Worm (Caenorhabditis elegans) whole organism, L3 larva: Measurements from ENCODE around the gene D1086.2.

Experiments used
- R02D3.7 ChIP-seq: fragments of 150-350 bp; optimal IDR thresholded peaks from 2 replicates; lab custom pipeline; 2014; ENCODE audit warnings: missing biosample characterization, missing genetic modification characterization
- ama-1 ChIP-seq: fragments of 150-350 bp; optimal IDR thresholded peaks from 2 replicates; lab custom pipeline; 2018
- ceh-16 ChIP-seq: sonication (generic microtip); optimal IDR thresholded peaks from 2 replicates; lab custom pipeline; 2017; ENCODE audit warnings: missing biosample characterization, missing genetic modification characterization
- daf-12 ChIP-seq: fragments of 150-350 bp; optimal IDR thresholded peaks from 2 replicates; lab custom pipeline; 2014; ENCODE audit warnings: missing biosample characterization, missing genetic modification reagents, missing genetic modification characterization
- egl-27 ChIP-seq: sonication (generic microtip); optimal IDR thresholded peaks from 4 replicates; lab custom pipeline; 2017; ENCODE audit warnings: missing biosample characterization, missing genetic modification reagents, missing genetic modification characterization
- egl-5 ChIP-seq: fragments of 150-350 bp; optimal IDR thresholded peaks from 2 replicates; lab custom pipeline; 2017; ENCODE audit warnings: missing biosample characterization, missing genetic modification reagents, missing genetic modification characterization, inconsistent platforms
- elt-1 ChIP-seq: fragments of 150-350 bp; optimal IDR thresholded peaks from 2 replicates; lab custom pipeline; 2014; ENCODE audit warnings: missing biosample characterization, missing genetic modification characterization
- elt-2 ChIP-seq: sonication (generic microtip); optimal IDR thresholded peaks from 2 replicates; lab custom pipeline; 2016; ENCODE audit warnings: missing genetic modification reagents, mild to moderate bottlenecking, missing genetic modification characterization, missing compliant biosample characterization
- elt-3 ChIP-seq, 3 experiments: fragments of 150-350 bp in 1 of 3; sonication (generic microtip) in 2 of 3; optimal IDR thresholded peaks; 2 replicates in 2 of 3; 4 replicates in 1 of 3; lab custom pipeline; 2014 to 2017; ENCODE audit warnings: missing biosample characterization in 3 of 3, missing genetic modification characterization in 3 of 3
- fos-1 ChIP-seq: fragments of 150-350 bp; optimal IDR thresholded peaks from 2 replicates; lab custom pipeline; 2014; ENCODE audit warnings: missing biosample characterization, missing genetic modification characterization
- hmg-11 ChIP-seq: sonication (generic microtip); optimal IDR thresholded peaks from 2 replicates; lab custom pipeline; 2016; ENCODE audit warnings: missing genetic modification characterization, missing compliant biosample characterization
- lin-15B ChIP-seq: fragments of 150-350 bp; optimal IDR thresholded peaks from 2 replicates; lab custom pipeline; 2014; ENCODE audit warnings: missing biosample characterization, missing genetic modification characterization
- lin-39 ChIP-seq: fragments of 150-350 bp; optimal IDR thresholded peaks from 2 replicates; lab custom pipeline; 2018; ENCODE audit warnings: missing biosample characterization, missing genetic modification reagents, missing genetic modification characterization
- lsy-12 ChIP-seq: sonication (generic microtip); optimal IDR thresholded peaks from 2 replicates; lab custom pipeline; 2016; ENCODE audit warnings: mild to moderate bottlenecking, missing genetic modification characterization, missing compliant biosample characterization
- nfya-1 ChIP-seq: sonication (generic microtip); optimal IDR thresholded peaks from 2 replicates; lab custom pipeline; 2017; ENCODE audit warnings: missing genetic modification characterization, mild to moderate bottlenecking, missing compliant biosample characterization, antibody characterized with exemption, moderate library complexity; ENCODE audit not compliant: insufficient read depth
- nhr-12 ChIP-seq: fragments of 150-350 bp; optimal IDR thresholded peaks from 2 replicates; lab custom pipeline; 2014; ENCODE audit warnings: missing biosample characterization, missing genetic modification characterization
- nhr-25 ChIP-seq: sonication (generic microtip); optimal IDR thresholded peaks from 2 replicates; lab custom pipeline; 2017; ENCODE audit warnings: missing biosample characterization, missing genetic modification characterization
- nhr-28 ChIP-seq: fragments of 150-350 bp; optimal IDR thresholded peaks from 2 replicates; lab custom pipeline; 2014; ENCODE audit warnings: missing biosample characterization, missing genetic modification characterization
- nhr-43 ChIP-seq: sonication (generic microtip); optimal IDR thresholded peaks from 2 replicates; lab custom pipeline; 2016; ENCODE audit warnings: mild to moderate bottlenecking, missing genetic modification characterization, missing compliant biosample characterization; ENCODE audit not compliant: poor library complexity, severe bottlenecking
- nhr-76 ChIP-seq: fragments of 150-350 bp; sonication (generic microtip); optimal IDR thresholded peaks from 5 replicates; lab custom pipeline; 2014; ENCODE audit warnings: missing biosample characterization, missing genetic modification characterization
- nhr-77 ChIP-seq: fragments of 150-350 bp; optimal IDR thresholded peaks from 2 replicates; lab custom pipeline; 2014; ENCODE audit warnings: missing biosample characterization, missing genetic modification characterization
- pha-4 ChIP-seq: fragments of 150-350 bp; optimal IDR thresholded peaks from 2 replicates; lab custom pipeline; 2014; ENCODE audit warnings: missing biosample characterization, missing genetic modification reagents, missing genetic modification characterization
- pqm-1 ChIP-seq: fragments of 150-350 bp; optimal IDR thresholded peaks from 2 replicates; lab custom pipeline; 2017; ENCODE audit warnings: missing biosample characterization, missing genetic modification characterization, inconsistent platforms
- sea-2 ChIP-seq: fragments of 150-350 bp; sonication (generic microtip); optimal IDR thresholded peaks from 4 replicates; lab custom pipeline; 2014; ENCODE audit warnings: missing biosample characterization, missing genetic modification reagents, missing genetic modification characterization
- skn-1 ChIP-seq: fragments of 150-350 bp; optimal IDR thresholded peaks from 2 replicates; lab custom pipeline; 2014; ENCODE audit warnings: missing biosample characterization, missing genetic modification characterization
- tbx-2 ChIP-seq: sonication (generic microtip); optimal IDR thresholded peaks from 2 replicates; lab custom pipeline; 2016; ENCODE audit warnings: mild to moderate bottlenecking, missing genetic modification characterization, missing compliant biosample characterization
- unc-39 ChIP-seq: sonication (generic microtip); optimal IDR thresholded peaks from 4 replicates; lab custom pipeline; 2017; ENCODE audit warnings: missing biosample characterization, missing genetic modification characterization
- zag-1 ChIP-seq: fragments of 150-350 bp; optimal IDR thresholded peaks from 2 replicates; lab custom pipeline; 2014; ENCODE audit warnings: missing biosample characterization, missing genetic modification characterization

D1086.2 gene

DNA sequence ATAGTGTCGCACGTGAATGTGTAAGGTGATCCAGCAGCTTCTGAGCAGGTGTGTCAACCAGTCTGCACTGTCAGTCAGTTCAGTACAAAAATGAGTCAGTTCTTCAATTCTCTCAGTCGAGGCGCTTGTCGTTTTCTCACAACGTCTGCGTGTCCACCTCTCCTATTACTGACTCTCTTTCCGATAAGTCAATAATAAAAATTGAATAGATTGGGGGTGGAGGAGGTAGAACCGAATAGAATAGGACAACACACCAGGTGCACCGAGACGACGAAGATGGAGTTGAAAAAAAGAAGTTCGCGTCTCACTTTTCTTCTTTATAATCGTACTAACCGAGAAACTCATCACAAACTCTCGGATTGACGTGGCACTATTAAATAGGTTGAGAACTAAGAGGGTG is 29.4 kb upstream of the D1086.2 start:
- TF ChIP-seq egl-5 (tag; lab: Kevin White, UChicago) (no peak), elt-2 (peak; percentile 47), pha-4 (tag; lab: Kevin White, UChicago) (peak; percentile 72)

DNA sequence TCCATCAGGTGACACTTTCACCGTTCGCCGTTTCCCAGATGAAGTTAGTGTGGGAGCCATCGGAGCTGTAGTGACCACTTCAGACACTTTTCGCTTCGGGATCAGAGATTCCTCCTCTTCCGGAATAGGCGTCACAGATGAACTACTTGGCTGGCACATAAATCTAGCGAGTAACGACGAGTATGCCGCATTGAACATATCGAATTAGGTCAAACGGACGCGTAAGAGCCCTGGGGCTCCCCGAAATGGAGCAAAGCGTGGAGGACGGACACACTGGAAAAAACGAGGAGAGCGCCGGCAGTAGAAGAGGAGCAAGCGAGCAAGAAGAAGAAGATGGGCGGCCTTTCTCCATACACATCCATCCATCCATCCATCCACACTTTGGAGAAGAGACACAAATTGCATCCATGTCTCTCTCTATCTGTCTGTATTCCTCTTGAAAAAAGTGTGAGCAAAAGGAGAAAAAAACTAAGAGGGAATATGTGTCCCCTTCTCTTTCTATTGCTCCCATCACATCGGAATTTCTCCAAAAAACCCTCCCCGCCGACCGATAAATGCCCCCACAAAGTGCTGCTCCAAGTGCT is 28.0 kb upstream of the D1086.2 start:
- TF ChIP-seq nhr-77 (tag; lab: Kevin White, UChicago) (no peak), hmg-11 (tag; lab: Kevin White, UChicago) (peak; percentile 13), ceh-16 (tag; lab: Kevin White, UChicago) (no peak), lin-39 (tag; lab: Kevin White, UChicago) (peak; percentile 27)

DNA sequence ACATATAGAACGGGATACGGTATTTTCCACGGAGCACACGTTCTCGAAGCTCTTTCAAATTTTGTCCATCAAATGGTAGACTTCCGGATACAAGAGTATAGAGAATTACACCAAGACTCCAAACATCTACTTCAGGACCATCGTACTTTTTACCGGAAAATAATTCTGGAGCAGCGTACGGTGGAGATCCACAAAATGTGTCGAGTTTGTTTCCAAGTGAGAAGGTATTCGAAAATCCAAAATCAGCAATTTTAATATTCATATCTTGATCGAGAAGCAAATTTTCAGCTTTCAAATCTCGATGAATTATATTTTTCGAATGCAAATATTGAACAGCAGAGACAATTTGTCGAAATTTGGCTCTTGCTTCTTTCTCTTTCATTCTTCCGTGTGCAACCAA is 24.7 kb upstream of the D1086.2 start:
- TF ChIP-seq fos-1 (tag; lab: Kevin White, UChicago) (no peak), nhr-43 (no peak), elt-3 (tag; optimal IDR thresholded peaks at IDR 0.05; lab: Kevin White, UChicago) (no peak), elt-1 (tag; lab: Kevin White, UChicago) (no peak), ama-1 (lab: Kevin White, UChicago) (no peak), lsy-12 (no peak), egl-5 (tag; lab: Kevin White, UChicago) (no peak), unc-39 (no peak), skn-1 (tag; lab: Kevin White, UChicago) (no peak), nhr-25 (tag; lab: Kevin White, UChicago) (no peak)

DNA sequence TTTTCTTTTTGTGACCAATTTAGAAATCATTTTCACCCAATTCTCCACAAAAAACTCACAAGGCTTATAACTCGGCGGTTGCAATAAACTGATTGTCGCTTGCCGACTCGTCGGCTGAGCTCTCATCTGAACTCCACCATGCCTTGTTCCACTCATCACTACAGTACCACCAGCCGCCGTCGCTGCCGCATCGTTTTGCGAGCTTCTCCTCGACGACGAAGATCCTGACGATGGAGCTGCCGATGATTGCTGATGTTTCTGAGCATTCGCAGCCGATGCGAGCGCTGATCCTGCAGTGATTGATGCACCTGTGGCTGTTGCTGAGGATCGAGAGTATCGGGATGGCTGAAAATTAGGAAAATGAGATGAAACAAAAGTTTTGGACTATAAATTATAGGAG is 22.2 kb upstream of the D1086.2 start:
- TF ChIP-seq egl-27 (tag; lab: Kevin White, UChicago) = no peak
- no peak for TF ChIP-seq nhr-12 (tag; lab: Kevin White, UChicago)
- TF ChIP-seq, all 47 proteins: peak for 0

DNA sequence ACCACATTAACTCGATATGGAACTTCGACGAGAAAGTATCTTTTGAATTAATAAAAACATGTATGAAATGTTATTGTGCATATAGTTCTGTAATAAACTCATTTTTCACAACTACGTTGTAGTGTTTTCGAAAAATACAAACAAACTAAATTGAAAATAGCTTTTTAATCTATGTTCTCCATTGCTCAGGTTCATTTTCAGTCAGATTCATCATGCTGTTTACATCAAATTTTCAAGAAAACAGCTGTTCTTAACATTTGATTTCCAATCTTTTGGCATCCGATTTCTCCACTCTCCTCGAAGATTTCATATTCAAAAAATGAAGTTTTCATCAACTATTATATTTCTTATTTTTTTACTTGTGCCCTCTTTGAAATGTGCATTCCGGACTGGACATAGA is 11.6 kb upstream of the D1086.2 start, which contains the start of gene H39E23.2:
Gene H39E23.2, plus strand, starts transcription at position 301 of the 400 bp plus-strand sequence.
- no peak for TF ChIP-seq ama-1 (lab: Kevin White, UChicago)
- TF ChIP-seq nhr-76 (tag; lab: Kevin White, UChicago) = no peak
- no peak for TF ChIP-seq lin-39 (tag; lab: Kevin White, UChicago)

DNA sequence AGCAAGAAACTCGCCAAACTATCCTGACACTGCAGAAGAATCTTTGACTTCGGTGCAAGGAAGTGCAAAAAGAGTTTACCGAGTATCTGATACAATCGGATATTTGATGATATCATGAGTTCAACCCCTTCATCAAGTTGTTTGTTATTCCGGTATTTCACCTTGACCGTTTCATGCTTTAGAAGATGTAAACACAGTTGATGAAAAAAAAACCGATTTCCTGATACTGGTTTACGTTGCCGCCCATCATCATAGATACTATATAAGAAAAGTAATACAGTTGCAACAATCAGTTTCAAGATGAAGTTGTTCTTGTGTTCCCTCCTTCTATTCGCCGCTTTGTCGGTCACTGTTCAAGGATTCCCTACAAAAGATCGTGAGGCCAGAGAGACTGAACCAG is 9.0 kb upstream of the D1086.2 start, which contains the start of gene H39E23.3:
Gene H39E23.3, plus strand, starts transcription at position 301 of the 400 bp plus-strand sequence.
- no peak for TF ChIP-seq hmg-11 (tag; lab: Kevin White, UChicago)
- TF ChIP-seq pqm-1 (tag; lab: Kevin White, UChicago) = no peak
- no peak for TF ChIP-seq zag-1
- no peak for TF ChIP-seq daf-12
- TF ChIP-seq sea-2 = no peak
- TF ChIP-seq elt-3 (tag; optimal IDR thresholded peaks at IDR 0.05; lab: Kevin White, UChicago) = no peak
- no peak for TF ChIP-seq nhr-28 (tag; lab: Kevin White, UChicago)
- no peak for TF ChIP-seq tbx-2

DNA sequence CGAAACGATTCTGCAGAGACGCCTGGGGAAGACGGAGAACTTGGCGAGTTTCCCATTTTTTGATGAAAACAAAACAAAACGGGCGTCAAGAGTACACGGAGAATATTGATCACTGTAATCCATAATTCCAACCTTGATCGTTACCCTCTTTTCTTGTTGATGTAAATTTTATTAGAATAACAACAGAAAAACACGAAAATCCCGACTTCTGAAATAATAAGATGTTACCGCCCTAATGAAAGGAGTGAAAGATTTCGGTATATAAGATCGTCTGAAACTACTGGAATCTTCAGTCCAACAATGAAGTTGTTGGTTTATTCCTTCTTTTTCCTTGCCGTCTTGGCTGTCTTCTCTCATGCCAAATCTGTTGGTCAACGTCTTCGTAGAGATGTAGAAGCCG is 5.5 kb upstream of the D1086.2 start, which contains the start of gene D1086.9:
Gene D1086.9, plus strand, starts transcription at position 301 of the 400 bp plus-strand sequence.
- TF ChIP-seq R02D3.7 (tag; lab: Kevin White, UChicago) (no peak), nfya-1 (no peak), nhr-77 (tag; lab: Kevin White, UChicago) (no peak)

DNA sequence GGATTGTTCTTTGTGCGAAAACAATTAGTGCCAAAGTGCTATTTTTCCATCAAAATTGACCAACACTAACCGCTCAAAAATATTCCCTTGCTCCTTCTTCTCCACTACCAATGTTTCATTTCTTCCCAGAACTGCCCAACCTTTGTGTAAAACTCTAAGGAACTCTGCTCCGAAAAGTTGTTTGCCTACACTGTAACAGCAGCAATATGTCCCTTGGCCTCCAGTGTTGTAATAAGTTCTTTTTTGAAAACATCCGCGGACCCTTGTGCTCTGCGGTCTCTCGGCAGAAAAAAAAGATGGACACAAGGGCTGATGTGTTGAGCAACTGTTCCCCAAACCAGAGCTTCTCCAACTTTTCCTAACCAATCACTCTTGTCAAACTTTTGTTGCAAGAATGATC is 2.4 kb upstream of the D1086.2 start, which contains the start of gene D1086.12:
Gene D1086.12, plus strand, starts transcription at position 301 of the 400 bp plus-strand sequence.
- TF ChIP-seq lin-15B (tag; lab: Kevin White, UChicago) (no peak), nfya-1 (peak; percentile 24)
- TF ChIP-seq, all 47 proteins: peak for 1
